Worm (Caenorhabditis elegans) whole organism, midembryonic: Measurements from ENCODE around the gene nhr-91.

Source experiments
- cog-1 ChIP-seq: sonication (generic microtip); optimal IDR thresholded peaks from 2 replicates; lab custom pipeline; 2016; ENCODE audit warnings: missing genetic modification characterization, missing compliant biosample characterization
- flt-1 ChIP-seq: fragments of 200-800 bp; sonication (Bioruptor generic); IDR thresholded peaks from 2 replicates; pipeline ENCODE4 v1.3.6; 2022; ENCODE audit warnings: missing genetic modification characterization, missing compliant biosample characterization

- TF ChIP-seq cog-1 (tag; lab: Kevin White, UChicago) (no peak), flt-1 (GFP tag; lab: Robert Waterston, UW) (no peak)
Observed at ce11 chrX:15308685-15309084, 484 bp upstream of the nhr-91 start.
